Worm (Caenorhabditis elegans) whole organism, dauer: ENCODE data around the gene exc-7.

Experiments used
- unc-62 ChIP-seq: sonication (generic microtip); optimal IDR thresholded peaks from 2 replicates; lab custom pipeline; 2017; ENCODE audit warnings: missing biosample characterization, missing genetic modification reagents, missing genetic modification characterization

exc-7 gene

ce11 chrII:9602566-9602965 lies 26.8 kb downstream of the exc-7 start:
- no peak for TF ChIP-seq unc-62 (GFP tag; lab: Kevin White, UChicago)

ce11 chrII:9603419-9603818 lies 27.6 kb downstream of the exc-7 start:
- no peak for TF ChIP-seq unc-62 (GFP tag; lab: Kevin White, UChicago)

- TF ChIP-seq unc-62 (GFP tag; lab: Kevin White, UChicago) = no peak
Measured at ce11 chrII:9604063-9604462, 28.3 kb downstream of the exc-7 start.

- no peak for TF ChIP-seq unc-62 (GFP tag; lab: Kevin White, UChicago)
Measured at ce11 chrII:9604685-9605084, 28.9 kb downstream of the exc-7 start.

- no peak for TF ChIP-seq unc-62 (GFP tag; lab: Kevin White, UChicago)
Measured at ce11 chrII:9605336-9605735, 29.6 kb downstream of the exc-7 start, which contains the start of gene nhr-19. Gene nhr-19 (minus strand): TSS chrII:9605526.

ce11 chrII:9605954-9606353 lies 30.2 kb downstream of the exc-7 start:
- no peak for TF ChIP-seq unc-62 (GFP tag; lab: Kevin White, UChicago)

- no peak for TF ChIP-seq unc-62 (GFP tag; lab: Kevin White, UChicago)
Measured at ce11 chrII:9606485-9607036, 30.8 kb downstream of the exc-7 start.

ce11 chrII:9607137-9607536 lies 31.4 kb downstream of the exc-7 start:
- TF ChIP-seq unc-62 (GFP tag; lab: Kevin White, UChicago) = no peak

ce11 chrII:9609296-9609695 lies 33.5 kb downstream of the exc-7 start, which contains the start of gene pap-2:
Gene pap-2 (minus strand): TSS chrII:9609396.
- TF ChIP-seq unc-62 (GFP tag; lab: Kevin White, UChicago) = no peak

ce11 chrII:9611347-9611923 lies 35.7 kb downstream of the exc-7 start, which contains the start of the genes T15H9.5 and T15H9.4:
Gene T15H9.5 (minus strand): TSS chrII:9611447.
Gene T15H9.4 (plus strand): TSS chrII:9611873.
- TF ChIP-seq unc-62 (GFP tag; lab: Kevin White, UChicago) = no peak

ce11 chrII:9614728-9615127 lies 39.0 kb downstream of the exc-7 start, which contains the start of gene hlh-6:
Gene hlh-6 (minus strand): TSS chrII:9614828.
- no peak for TF ChIP-seq unc-62 (GFP tag; lab: Kevin White, UChicago)

- no peak for TF ChIP-seq unc-62 (GFP tag; lab: Kevin White, UChicago)
Measured at ce11 chrII:9617039-9617901, 41.5 kb downstream of the exc-7 start, which contains the start of gene hal-3. Gene hal-3 (minus strand): TSS chrII:9617125.

- no peak for TF ChIP-seq unc-62 (GFP tag; lab: Kevin White, UChicago)
Measured at ce11 chrII:9617902-9618245, 42.1 kb downstream of the exc-7 start.

ce11 chrII:9618759-9619158 lies 43.0 kb downstream of the exc-7 start:
- no peak for TF ChIP-seq unc-62 (GFP tag; lab: Kevin White, UChicago)

ce11 chrII:9619402-9619862 lies 43.7 kb downstream of the exc-7 start:
- TF ChIP-seq unc-62 (GFP tag; lab: Kevin White, UChicago) = no peak

- no peak for TF ChIP-seq unc-62 (GFP tag; lab: Kevin White, UChicago)
Measured at ce11 chrII:9619995-9620535, 44.3 kb downstream of the exc-7 start.
